Worm (Caenorhabditis elegans) whole organism, late embryonic: ENCODE data around the gene pfn-2.

Experiments used
- F13H6.1 ChIP-seq: sonication (generic microtip); optimal IDR thresholded peaks from 2 replicates; lab custom pipeline; 2016; ENCODE audit warnings: missing genetic modification characterization, missing compliant biosample characterization
- K02D7.2 ChIP-seq: sonication (generic microtip); optimal IDR thresholded peaks from 2 replicates; lab custom pipeline; 2017; ENCODE audit warnings: mild to moderate bottlenecking, missing genetic modification characterization, missing compliant biosample characterization
- K09A11.1 ChIP-seq: sonication (generic microtip); optimal IDR thresholded peaks from 2 replicates; lab custom pipeline; 2017; ENCODE audit warnings: antibody characterized with exemption, mild to moderate bottlenecking, missing genetic modification characterization, missing compliant biosample characterization; ENCODE audit not compliant: insufficient read depth
- Y22D7AL.16 ChIP-seq: sonication (generic microtip); optimal IDR thresholded peaks from 2 replicates; lab custom pipeline; 2016; ENCODE audit warnings: missing genetic modification characterization, missing compliant biosample characterization
- ama-1 ChIP-seq: fragments of 150-350 bp; optimal IDR thresholded peaks from 2 replicates; lab custom pipeline; 2014
- ceh-18 ChIP-seq: sonication (generic microtip); optimal IDR thresholded peaks from 2 replicates; lab custom pipeline; 2016; ENCODE audit warnings: missing genetic modification characterization, missing compliant biosample characterization
- ceh-22 ChIP-seq: sonication (generic microtip); optimal IDR thresholded peaks from 2 replicates; lab custom pipeline; 2017; ENCODE audit warnings: missing biosample characterization, missing genetic modification characterization
- ceh-24 ChIP-seq: sonication (generic microtip); optimal IDR thresholded peaks from 2 replicates; lab custom pipeline; 2016; ENCODE audit warnings: mild to moderate bottlenecking, missing genetic modification characterization, missing compliant biosample characterization
- ceh-30 ChIP-seq: fragments of 150-350 bp; optimal IDR thresholded peaks from 2 replicates; lab custom pipeline; 2014; ENCODE audit warnings: missing biosample characterization, missing genetic modification characterization
- ceh-31 ChIP-seq: sonication (generic microtip); optimal IDR thresholded peaks from 2 replicates; lab custom pipeline; 2016; ENCODE audit warnings: missing genetic modification characterization, missing compliant biosample characterization
- ceh-48 ChIP-seq: sonication (generic microtip); optimal IDR thresholded peaks from 2 replicates; lab custom pipeline; 2016; ENCODE audit warnings: missing genetic modification characterization, inconsistent platforms, missing compliant biosample characterization
- che-1 ChIP-seq: sonication (generic microtip); optimal IDR thresholded peaks from 2 replicates; lab custom pipeline; 2016; ENCODE audit warnings: mild to moderate bottlenecking, missing genetic modification characterization, missing compliant biosample characterization
- elt-2 ChIP-seq: sonication (generic microtip); optimal IDR thresholded peaks from 2 replicates; lab custom pipeline; 2016; ENCODE audit warnings: missing genetic modification reagents, missing genetic modification characterization, missing compliant biosample characterization
- elt-4 ChIP-seq: sonication (generic microtip); optimal IDR thresholded peaks from 2 replicates; lab custom pipeline; 2016; ENCODE audit warnings: missing genetic modification characterization, missing compliant biosample characterization
- ets-4 ChIP-seq: sonication (generic microtip); optimal IDR thresholded peaks from 2 replicates; lab custom pipeline; 2016; ENCODE audit warnings: missing genetic modification characterization, missing compliant biosample characterization
- eyg-1 ChIP-seq: sonication (generic microtip); optimal IDR thresholded peaks from 2 replicates; lab custom pipeline; 2016; ENCODE audit warnings: missing genotype, missing genetic modification characterization, missing compliant biosample characterization
- hlh-13 ChIP-seq: fragments of 200-800 bp; sonication (Bioruptor generic); optimal IDR thresholded peaks from 2 replicates; lab custom pipeline; 2018; ENCODE audit warnings: mild to moderate bottlenecking, missing genetic modification characterization, missing compliant biosample characterization
- hlh-15 ChIP-seq: sonication (generic microtip); optimal IDR thresholded peaks from 2 replicates; lab custom pipeline; 2016; ENCODE audit warnings: missing genetic modification characterization, missing compliant biosample characterization
- hlh-30 ChIP-seq: sonication (generic microtip); optimal IDR thresholded peaks from 2 replicates; lab custom pipeline; 2017; ENCODE audit warnings: antibody characterized with exemption, missing genetic modification characterization, missing compliant biosample characterization; ENCODE audit not compliant: insufficient read depth
- hlh-6 ChIP-seq: sonication (generic microtip); optimal IDR thresholded peaks from 2 replicates; lab custom pipeline; 2016; ENCODE audit warnings: missing genotype, missing genetic modification characterization, missing compliant biosample characterization
- hlh-8 ChIP-seq: sonication (generic microtip); optimal IDR thresholded peaks from 2 replicates; lab custom pipeline; 2016; ENCODE audit warnings: missing genotype, missing genetic modification characterization, missing compliant biosample characterization
- lim-6 ChIP-seq: sonication (generic microtip); optimal IDR thresholded peaks from 2 replicates; lab custom pipeline; 2016; ENCODE audit warnings: missing genetic modification characterization, missing compliant biosample characterization
- lin-11 ChIP-seq: fragments of 200-800 bp; sonication (Bioruptor generic); optimal IDR thresholded peaks from 2 replicates; lab custom pipeline; 2018; ENCODE audit warnings: mild to moderate bottlenecking, missing genetic modification characterization, missing compliant biosample characterization
- madf-2 ChIP-seq: sonication (generic microtip); optimal IDR thresholded peaks from 2 replicates; lab custom pipeline; 2017; ENCODE audit warnings: missing genetic modification characterization, missing compliant biosample characterization
- nhr-11 ChIP-seq: fragments of 150-350 bp; optimal IDR thresholded peaks from 2 replicates; lab custom pipeline; 2014; ENCODE audit warnings: missing biosample characterization, missing genetic modification characterization
- nhr-232 ChIP-seq: sonication (generic microtip); optimal IDR thresholded peaks from 2 replicates; lab custom pipeline; 2016; ENCODE audit warnings: missing genetic modification characterization, missing compliant biosample characterization
- pag-3 ChIP-seq: sonication (generic microtip); optimal IDR thresholded peaks from 2 replicates; lab custom pipeline; 2016; ENCODE audit warnings: missing compliant biosample characterization, missing genetic modification characterization, borderline replicate concordance
- pax-1 ChIP-seq: fragments of 150-350 bp; optimal IDR thresholded peaks from 2 replicates; lab custom pipeline; 2014; ENCODE audit warnings: missing biosample characterization, missing genetic modification characterization
- pha-2 ChIP-seq: sonication (generic microtip); optimal IDR thresholded peaks from 2 replicates; lab custom pipeline; 2017; ENCODE audit warnings: mild to moderate bottlenecking, missing genetic modification characterization, missing compliant biosample characterization
- pha-4 ChIP-seq: fragments of 150-350 bp; optimal IDR thresholded peaks from 2 replicates; lab custom pipeline; 2018; ENCODE audit warnings: missing biosample characterization, missing genetic modification reagents, missing genetic modification characterization
- pqm-1 ChIP-seq: sonication (generic microtip); optimal IDR thresholded peaks from 2 replicates; lab custom pipeline; 2016; ENCODE audit warnings: missing genetic modification characterization, missing compliant biosample characterization
- rnt-1 ChIP-seq: sonication (generic microtip); optimal IDR thresholded peaks from 2 replicates; lab custom pipeline; 2016; ENCODE audit warnings: missing genetic modification characterization, missing compliant biosample characterization
- sdc-2 ChIP-seq: sonication (generic microtip); optimal IDR thresholded peaks from 2 replicates; lab custom pipeline; 2016; ENCODE audit warnings: missing genotype, missing genetic modification characterization, missing compliant biosample characterization
- sox-2 ChIP-seq: fragments of 200-800 bp; sonication (Bioruptor generic); IDR thresholded peaks from 2 replicates; pipeline ENCODE4 v1.3.6; 2022; ENCODE audit warnings: missing genetic modification reagents, missing genetic modification characterization, missing compliant biosample characterization
- sox-4 ChIP-seq: sonication (generic microtip); optimal IDR thresholded peaks from 2 replicates; lab custom pipeline; 2017; ENCODE audit warnings: mild to moderate bottlenecking, missing genetic modification characterization, inconsistent platforms, missing compliant biosample characterization
- syd-9 ChIP-seq: sonication (generic microtip); optimal IDR thresholded peaks from 2 replicates; lab custom pipeline; 2016; ENCODE audit warnings: mild to moderate bottlenecking, missing genetic modification characterization, moderate library complexity, missing compliant biosample characterization
- tbx-2 ChIP-seq: sonication (generic microtip); optimal IDR thresholded peaks from 2 replicates; lab custom pipeline; 2016; ENCODE audit warnings: missing genetic modification characterization, missing compliant biosample characterization
- tbx-7 ChIP-seq: sonication (generic microtip); optimal IDR thresholded peaks from 2 replicates; lab custom pipeline; 2016; ENCODE audit warnings: missing genotype, missing genetic modification characterization, missing compliant biosample characterization
- unc-3 ChIP-seq, 2 experiments: fragments of 200-800 bp in 1 of 2; sonication (Bioruptor generic) in 1 of 2; sonication (generic microtip) in 1 of 2; conservative IDR thresholded peaks in 1 of 2; optimal IDR thresholded peaks in 1 of 2; 2 replicates each; pipeline versions ENCODE4 v1.3.6 to Lab custom; 2016 to 2022; ENCODE audit warnings: missing compliant biosample characterization in 2 of 2, missing genetic modification characterization in 2 of 2, missing genetic modification reagents in 1 of 2
- unc-86 ChIP-seq: sonication (generic microtip); optimal IDR thresholded peaks from 2 replicates; lab custom pipeline; 2016; ENCODE audit warnings: missing genetic modification characterization, missing compliant biosample characterization
- zip-5 ChIP-seq: sonication (generic microtip); optimal IDR thresholded peaks from 2 replicates; lab custom pipeline; 2016; ENCODE audit warnings: missing genetic modification characterization, missing compliant biosample characterization
- ztf-16 ChIP-seq: sonication (generic microtip); optimal IDR thresholded peaks from 2 replicates; lab custom pipeline; 2017; ENCODE audit warnings: missing genetic modification characterization, missing compliant biosample characterization

The pfn-2 gene

DNA sequence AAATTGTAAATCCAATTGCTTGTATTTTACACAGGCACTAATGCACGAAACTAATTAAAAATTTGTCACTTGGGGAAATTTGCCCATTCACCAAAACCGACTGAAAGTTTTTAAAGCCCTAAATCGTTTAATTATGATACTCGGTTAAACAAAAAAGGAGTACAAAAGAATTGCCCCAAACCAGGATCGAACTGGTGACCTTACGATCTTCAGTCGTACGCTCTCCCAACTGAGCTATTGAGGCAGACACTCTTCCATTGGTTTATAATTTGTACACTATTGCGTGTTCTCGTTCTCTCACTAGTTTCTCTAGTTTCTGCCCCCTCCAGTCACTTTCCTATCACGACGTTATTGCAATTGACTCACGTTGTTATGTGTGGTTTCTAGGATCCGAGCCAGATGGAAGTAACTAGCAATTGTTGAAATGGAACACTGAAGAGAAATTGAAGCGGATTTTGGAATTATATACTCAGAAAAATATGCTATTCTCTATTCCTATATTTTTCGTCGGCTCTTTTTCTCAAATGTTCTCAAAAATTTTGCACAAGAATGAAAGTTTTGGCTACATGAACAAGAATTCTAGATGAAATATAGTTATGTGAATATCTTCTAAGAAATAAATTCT is 34.5 kb downstream of the pfn-2 start (continued):
- TF ChIP-seq lim-6 (tag; lab: Kevin White, UChicago) (peak; percentile 41), ets-4 (tag; lab: Kevin White, UChicago) (no peak), ceh-22 (tag; lab: Kevin White, UChicago) (no peak), syd-9 (peak; percentile 35), lin-11 (tag; lab: Kevin White, UChicago) (peak; percentile 58), nhr-11 (no peak), madf-2 (tag; lab: Kevin White, UChicago) (peak; percentile 57), rnt-1 (tag; lab: Kevin White, UChicago) (peak; percentile 32), nhr-232 (tag; lab: Kevin White, UChicago) (peak; percentile 70), hlh-8 (tag; lab: Kevin White, UChicago) (no peak), hlh-6 (tag; lab: Kevin White, UChicago) (peak; percentile 84), eyg-1 (tag; lab: Kevin White, UChicago) (peak; percentile 11), ceh-30 (tag; lab: Kevin White, UChicago) (peak; percentile 45), hlh-13 (GFP tag; lab: Kevin White, UChicago) (peak; percentile 75), pha-2 (tag; lab: Kevin White, UChicago) (peak; percentile 79), tbx-2 (tag; lab: Kevin White, UChicago) (peak; percentile 39), ceh-48 (tag; lab: Kevin White, UChicago) (peak; percentile 60), ceh-31 (tag; lab: Kevin White, UChicago) (peak; percentile 60), sox-4 (tag; lab: Kevin White, UChicago) (peak; percentile 67), F13H6.1 (tag; lab: Kevin White, UChicago) (peak; percentile 58), sox-2 (GFP tag; lab: Robert Waterston, UW) (peak; percentile 68), pax-1 (tag; lab: Kevin White, UChicago) (no peak), ceh-24 (tag; lab: Kevin White, UChicago) (peak; percentile 39), pqm-1 (tag; lab: Kevin White, UChicago) (no peak), che-1 (peak; percentile 77), ztf-16 (peak; percentile 36), elt-2 (tag; lab: Kevin White, UChicago) (peak; percentile 68), sdc-2 (tag; lab: Kevin White, UChicago) (peak; percentile 80), ama-1 (lab: Kevin White, UChicago) (no peak), hlh-15 (peak; percentile 41), Y22D7AL.16 (tag; lab: Kevin White, UChicago) (peak; percentile 69), unc-3 (GFP tag; conservative IDR thresholded peaks at IDR 0.05; lab: Robert Waterston, UW) (peak; percentile 71; the same call in 1 of the 2 replicates), unc-3 (tag; optimal IDR thresholded peaks at IDR 0.05; lab: Kevin White, UChicago) (peak; percentile 42), tbx-7 (tag; lab: Kevin White, UChicago) (no peak)

ce11 chrX:5311174-5311573 is 42.7 kb downstream of the pfn-2 start:
- TF ChIP-seq sdc-2 (tag; lab: Kevin White, UChicago) (no peak), unc-3 (GFP tag; conservative IDR thresholded peaks at IDR 0.05; lab: Robert Waterston, UW) (no peak), unc-3 (tag; optimal IDR thresholded peaks at IDR 0.05; lab: Kevin White, UChicago) (no peak), pag-3 (tag; lab: Kevin White, UChicago) (no peak), ceh-18 (tag; lab: Kevin White, UChicago) (no peak)
- TF ChIP-seq, all 69 proteins: peak for 0

- TF ChIP-seq hlh-30 (tag; lab: Kevin White, UChicago): no peak
- no peak for TF ChIP-seq unc-86 (tag; lab: Kevin White, UChicago)
- TF ChIP-seq ceh-48 (tag; lab: Kevin White, UChicago): no peak
- no peak for TF ChIP-seq tbx-2 (tag; lab: Kevin White, UChicago)
- no peak for TF ChIP-seq K02D7.2 (tag; lab: Kevin White, UChicago)
- no peak for TF ChIP-seq K09A11.1
- TF ChIP-seq zip-5 (tag; lab: Kevin White, UChicago): no peak
- TF ChIP-seq elt-4 (tag; lab: Kevin White, UChicago): no peak
- TF ChIP-seq lim-6 (tag; lab: Kevin White, UChicago): no peak
- TF ChIP-seq pha-4: no peak
Measured at ce11 chrX:5309622-5310021, 44.2 kb downstream of the pfn-2 start.
